Fruit fly (Drosophila melanogaster): ENCODE data around the gene CG43783.

Gene CG43783

DNA sequence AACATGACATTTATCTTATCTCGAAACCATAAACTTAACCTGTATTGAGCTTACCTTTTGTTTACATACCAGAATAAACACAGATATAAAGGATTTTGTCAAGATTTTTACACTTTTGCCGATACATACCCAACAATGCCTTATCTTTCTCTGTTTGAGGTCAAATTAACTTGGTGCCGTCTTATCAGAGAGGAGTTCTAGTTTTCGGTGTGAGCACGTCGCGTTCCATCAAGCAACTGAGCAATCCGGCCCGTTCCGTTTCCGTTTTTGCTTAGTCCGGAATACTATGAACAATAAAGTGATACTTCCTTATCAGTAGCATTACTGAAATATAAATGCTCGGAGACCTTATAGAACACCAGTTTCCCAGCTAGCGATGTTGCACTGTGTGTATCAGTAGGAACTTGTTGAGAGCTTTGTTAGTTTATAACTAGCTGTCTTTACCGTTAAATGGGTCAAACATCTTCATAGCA, 31.8 kb upstream of the CG43783 start, which contains the start of gene Galk (continued):
- peak; percentile 82 for TF ChIP-seq CG14441 (GFP tag; IDR thresholded peaks at IDR 0.05)
- no peak for TF ChIP-seq Dll (GFP tag; IDR thresholded peaks at IDR 0.05; ENCODE audit: partially characterized antibody)
- TF ChIP-seq HmgZ (tag; optimal IDR thresholded peaks at IDR 0.05) = peak; percentile 77
- peak; percentile 71 for TF ChIP-seq E2f1 (GFP tag; IDR thresholded peaks at IDR 0.05)
- peak; percentile 43 for TF ChIP-seq grn (GFP tag; optimal IDR thresholded peaks at IDR 0.05)
- no peak for TF ChIP-seq CG3065 (GFP tag; optimal IDR thresholded peaks at IDR 0.05)
- peak; percentile 50; the same call in 1 of the 2 replicates for TF ChIP-seq CG5953 (GFP tag; IDR thresholded peaks at IDR 0.05)
- TF ChIP-seq cad (GFP tag; optimal IDR thresholded peaks at IDR 0.05) = no peak
- TF ChIP-seq Doc3 (GFP tag; IDR thresholded peaks at IDR 0.05; ENCODE audit: partially characterized antibody) = no peak
- peak; percentile 91 for TF ChIP-seq GATAe (GFP tag; conservative IDR thresholded peaks at IDR 0.05)
- TF ChIP-seq Rfx (GFP tag; IDR thresholded peaks at IDR 0.05) = peak; percentile 93
- no peak for TF ChIP-seq Trl (optimal IDR thresholded peaks at IDR 0.05)
- peak; percentile 43 for TF ChIP-seq Trl (GFP tag; optimal IDR thresholded peaks at IDR 0.05)
- TF ChIP-seq zf30C (GFP tag; optimal IDR thresholded peaks at IDR 0.05) = no peak
- peak; percentile 92 for TF ChIP-seq CG32532 (GFP tag; IDR thresholded peaks at IDR 0.05)
- TF ChIP-seq onecut (GFP tag; IDR thresholded peaks at IDR 0.05) = peak; percentile 65
- TF ChIP-seq her (GFP tag; optimal IDR thresholded peaks at IDR 0.05) = peak; percentile 65
- peak; percentile 95 for TF ChIP-seq CG34376 (GFP tag; optimal IDR thresholded peaks at IDR 0.05)
- TF ChIP-seq CG12391 (tag; optimal IDR thresholded peaks at IDR 0.05) = peak; percentile 42
- peak; percentile 65 for TF ChIP-seq Ptx1 (GFP tag; IDR thresholded peaks at IDR 0.05)
- peak; percentile 60 for TF ChIP-seq CG11398 (GFP tag; optimal IDR thresholded peaks at IDR 0.05)
- peak; percentile 72 for TF ChIP-seq CG15514 (GFP tag; optimal IDR thresholded peaks at IDR 0.05)
- TF ChIP-seq CG30020 (tag; optimal IDR thresholded peaks at IDR 0.05) = no peak
- TF ChIP-seq Vsx1 (GFP tag; optimal IDR thresholded peaks at IDR 0.05) = no peak
- TF ChIP-seq CG4424 (GFP tag; optimal IDR thresholded peaks at IDR 0.05) = peak; percentile 3
- TF ChIP-seq bab2 (GFP tag; optimal IDR thresholded peaks at IDR 0.05) = peak; percentile 48
- TF ChIP-seq CG18619 (GFP tag; optimal IDR thresholded peaks at IDR 0.05) = no peak
- peak; percentile 68 for TF ChIP-seq wdn (GFP tag; IDR thresholded peaks at IDR 0.05)
- no peak for TF ChIP-seq sqz (GFP tag; optimal IDR thresholded peaks at IDR 0.05)
- TF ChIP-seq CG10274 (GFP tag; optimal IDR thresholded peaks at IDR 0.05) = peak; percentile 11
- TF ChIP-seq CG14860 (GFP tag; IDR thresholded peaks at IDR 0.05; ENCODE audit: partially characterized antibody) = no peak
- TF ChIP-seq pan (optimal IDR thresholded peaks at IDR 0.05) = no peak
- TF ChIP-seq pan (GFP tag; optimal IDR thresholded peaks at IDR 0.05 in 1 of 2, IDR thresholded peaks at IDR 0.05 in 1 of 2) = peak in 1 of 2 experiments; percentile 81
- TF ChIP-seq ttk (GFP tag; IDR thresholded peaks at IDR 0.05) = peak; percentile 36; the same call in 1 of the 2 replicates
- peak; percentile 51 for TF ChIP-seq CG16863 (GFP tag; optimal IDR thresholded peaks at IDR 0.05)
- peak; percentile 5 for TF ChIP-seq Atf3 (GFP tag; optimal IDR thresholded peaks at IDR 0.05)
- TF ChIP-seq CG11085 (GFP tag; IDR thresholded peaks at IDR 0.05) = peak; percentile 46; the same call in 1 of the 2 replicates
- TF ChIP-seq sc (optimal IDR thresholded peaks at IDR 0.05) = no peak
- peak; percentile 2 for TF ChIP-seq sc (GFP tag; optimal IDR thresholded peaks at IDR 0.05)
- peak; percentile 39; the same call in 1 of the 2 replicates for TF ChIP-seq CG6689 (GFP tag; IDR thresholded peaks at IDR 0.05)
- no peak for TF ChIP-seq Dref (GFP tag; IDR thresholded peaks at IDR 0.05)
- TF ChIP-seq sob (GFP tag; IDR thresholded peaks at IDR 0.05) = peak; percentile 78
- no peak for TF ChIP-seq Deaf1 (tag; optimal IDR thresholded peaks at IDR 0.05)
- no peak for TF ChIP-seq gt (GFP tag; IDR thresholded peaks at IDR 0.05)
- peak; percentile 67 for TF ChIP-seq Ada2b (GFP tag; IDR thresholded peaks at IDR 0.05)
- TF ChIP-seq ems (GFP tag; optimal IDR thresholded peaks at IDR 0.05) = peak; percentile 30
- TF ChIP-seq Side (GFP tag; optimal IDR thresholded peaks at IDR 0.05) = peak; percentile 66
- peak; percentile 56 for TF ChIP-seq CG13894 (tag; optimal IDR thresholded peaks at IDR 0.05)
- TF ChIP-seq Jarid2 (GFP tag; optimal IDR thresholded peaks at IDR 0.05) = peak; percentile 56
- peak; percentile 39 for TF ChIP-seq CG4820 (GFP tag; optimal IDR thresholded peaks at IDR 0.05)
- peak; percentile 77 for TF ChIP-seq Meics (GFP tag; optimal IDR thresholded peaks at IDR 0.05)
- TF ChIP-seq CG15073 (GFP tag; optimal IDR thresholded peaks at IDR 0.05) = no peak

Data from whole organism, embryonic.